Fruit fly (Drosophila melanogaster): Measurements from ENCODE around the gene CG15024.
A peak's percentile ranks its signal among the peaks of the same experiment; 100 is the strongest.

DNA sequence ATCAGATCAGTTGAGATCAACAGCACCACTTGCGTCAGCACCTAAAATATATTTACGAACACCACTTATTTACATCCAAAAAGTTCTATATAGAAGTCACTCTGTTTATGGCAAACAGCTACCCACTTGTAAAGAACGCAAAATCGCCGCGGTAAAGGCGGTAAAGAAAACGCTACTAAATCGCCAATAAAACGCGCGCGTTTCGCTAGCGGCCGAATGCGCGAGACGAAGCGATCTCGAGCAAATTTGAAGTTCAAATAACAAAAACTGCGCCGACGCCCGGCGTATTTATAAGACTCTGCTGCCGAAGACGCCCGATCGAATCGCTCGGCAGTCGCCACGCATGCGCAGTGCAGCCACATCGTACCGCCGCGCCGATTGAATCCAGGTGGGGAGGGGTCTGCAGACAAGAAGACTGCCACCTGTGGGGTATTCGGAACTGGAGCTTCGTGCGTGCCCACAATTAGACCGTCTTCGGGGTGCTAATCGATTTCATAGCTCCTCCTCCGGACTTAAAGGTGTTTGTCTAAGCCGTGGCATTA, 27.1 kb upstream of the CG15024 start, which contains the start of gene CG13722:
- TF ChIP-seq psq (GFP tag; optimal IDR thresholded peaks at IDR 0.05): no peak
- no peak for TF ChIP-seq Dfd (GFP tag; optimal IDR thresholded peaks at IDR 0.05)
- no peak for TF ChIP-seq lola (GFP tag; optimal IDR thresholded peaks at IDR 0.05)
- TF ChIP-seq rgr (GFP tag; optimal IDR thresholded peaks at IDR 0.05): no peak
- TF ChIP-seq GATAd (GFP tag; optimal IDR thresholded peaks at IDR 0.05): no peak
- TF ChIP-seq Abd-B (GFP tag; optimal IDR thresholded peaks at IDR 0.05): no peak
- no peak for TF ChIP-seq Dif (GFP tag; optimal IDR thresholded peaks at IDR 0.05; ENCODE audit: partially characterized antibody)
- TF ChIP-seq br (GFP tag; optimal IDR thresholded peaks at IDR 0.05): no peak
- no peak for TF ChIP-seq dl (GFP tag; optimal IDR thresholded peaks at IDR 0.05; ENCODE audit: insufficient read depth in 1 of 2, partially characterized antibody in 2 of 2)
- peak; percentile 45 for TF ChIP-seq Myc (optimal IDR thresholded peaks at IDR 0.05)

Measured in whole organism, wandering third instar larva.